Fruit fly (Drosophila melanogaster) whole organism, adult: ENCODE data around the gene CG4972.

Experiments used
- CG11617 ChIP-seq: fragments of 200-800 bp; sonication (Bioruptor generic); optimal IDR thresholded peaks from 2 replicates; lab custom pipeline; 2017; ENCODE audit warnings: mild to moderate bottlenecking, missing biosample characterization, missing genetic modification reagents, missing genetic modification characterization
- CG12768 ChIP-seq: fragments of 200-800 bp; sonication (Bioruptor generic); optimal IDR thresholded peaks from 2 replicates; lab custom pipeline; 2017; ENCODE audit warnings: missing biosample characterization, missing genetic modification characterization, mild to moderate bottlenecking, moderate library complexity, missing genetic modification reagents
- CG14711 ChIP-seq: fragments of 200-800 bp; sonication (Bioruptor generic); optimal IDR thresholded peaks from 2 replicates; lab custom pipeline; 2018; ENCODE audit warnings: missing biosample characterization, mild to moderate bottlenecking, missing genetic modification characterization, moderate library complexity
- CG1620 ChIP-seq: fragments of 200-800 bp; sonication (Bioruptor generic); optimal IDR thresholded peaks from 2 replicates; lab custom pipeline; 2016; ENCODE audit warnings: missing biosample characterization, missing genetic modification characterization
- CG33017 ChIP-seq: fragments of 200-800 bp; sonication (Bioruptor generic); optimal IDR thresholded peaks from 2 replicates; lab custom pipeline; 2018; ENCODE audit warnings: missing biosample characterization, mild to moderate bottlenecking, missing genetic modification characterization, moderate library complexity
- CG5204 ChIP-seq: fragments of 200-800 bp; sonication (Bioruptor generic); optimal IDR thresholded peaks from 2 replicates; lab custom pipeline; 2016; ENCODE audit warnings: missing biosample characterization, missing genetic modification characterization
- CG7045 ChIP-seq: fragments of 200-800 bp; sonication (Bioruptor generic); optimal IDR thresholded peaks from 2 replicates; lab custom pipeline; 2017; ENCODE audit warnings: missing biosample characterization, mild to moderate bottlenecking, missing genetic modification characterization
- CG7101 ChIP-seq: fragments of 200-800 bp; sonication (Bioruptor generic); optimal IDR thresholded peaks from 2 replicates; lab custom pipeline; 2018; ENCODE audit warnings: missing biosample characterization, mild to moderate bottlenecking, missing genetic modification characterization, moderate library complexity
- Clk ChIP-seq: fragments of 200-800 bp; sonication (Bioruptor generic); optimal IDR thresholded peaks from 2 replicates; lab custom pipeline; 2017; ENCODE audit warnings: missing biosample characterization, missing genetic modification characterization
- Crg-1 ChIP-seq: fragments of 200-800 bp; sonication (Bioruptor generic); optimal IDR thresholded peaks from 2 replicates; lab custom pipeline; 2016; ENCODE audit warnings: missing biosample characterization, missing genetic modification characterization
- Hr96 ChIP-seq: fragments of 200-800 bp; sonication (Bioruptor generic); optimal IDR thresholded peaks from 2 replicates; lab custom pipeline; 2016; ENCODE audit warnings: missing biosample characterization, missing genetic modification characterization
- Mnt ChIP-seq: fragments of 200-800 bp; sonication (Bioruptor generic); optimal IDR thresholded peaks from 2 replicates; lab custom pipeline; 2016; ENCODE audit warnings: missing biosample characterization, mild to moderate bottlenecking, missing genetic modification characterization
- bab1 ChIP-seq: fragments of 200-800 bp; sonication (Bioruptor generic); optimal IDR thresholded peaks from 3 replicates; lab custom pipeline; 2019; ENCODE audit warnings: missing biosample characterization, mild to moderate bottlenecking, missing genetic modification characterization, moderate library complexity
- cic ChIP-seq: fragments of 200-800 bp; sonication (Bioruptor generic); optimal IDR thresholded peaks from 2 replicates; lab custom pipeline; 2017; ENCODE audit warnings: missing biosample characterization, mild to moderate bottlenecking, missing genetic modification characterization, moderate library complexity
- cnc ChIP-seq, 2 experiments: fragments of >200 bp; optimal IDR thresholded peaks; 2 replicates each; lab custom pipeline; 2017
- kay ChIP-seq: fragments of 200-800 bp; sonication (Bioruptor generic); peaks from one replicate; lab custom pipeline; 2016; ENCODE audit warnings: missing biosample characterization, missing genetic modification characterization, borderline replicate concordance
- ovo ChIP-seq: fragments of 200-800 bp; sonication (Bioruptor generic); optimal IDR thresholded peaks from 2 replicates; lab custom pipeline; 2016; ENCODE audit warnings: missing biosample characterization, missing genetic modification characterization
- pad ChIP-seq: fragments of 200-800 bp; sonication (Bioruptor generic); optimal IDR thresholded peaks from 3 replicates; lab custom pipeline; 2017; ENCODE audit warnings: missing biosample characterization, missing genetic modification characterization, mild to moderate bottlenecking, moderate library complexity, missing genetic modification reagents
- tj ChIP-seq: fragments of 200-800 bp; sonication (Bioruptor generic); optimal IDR thresholded peaks from 3 replicates; lab custom pipeline; 2017; ENCODE audit warnings: missing biosample characterization, mild to moderate bottlenecking, missing genetic modification characterization, moderate library complexity
- toe ChIP-seq: fragments of 200-800 bp; sonication (Bioruptor generic); optimal IDR thresholded peaks from 2 replicates; lab custom pipeline; 2016; ENCODE audit warnings: missing biosample characterization, missing genetic modification characterization

The CG4972 gene

DNA sequence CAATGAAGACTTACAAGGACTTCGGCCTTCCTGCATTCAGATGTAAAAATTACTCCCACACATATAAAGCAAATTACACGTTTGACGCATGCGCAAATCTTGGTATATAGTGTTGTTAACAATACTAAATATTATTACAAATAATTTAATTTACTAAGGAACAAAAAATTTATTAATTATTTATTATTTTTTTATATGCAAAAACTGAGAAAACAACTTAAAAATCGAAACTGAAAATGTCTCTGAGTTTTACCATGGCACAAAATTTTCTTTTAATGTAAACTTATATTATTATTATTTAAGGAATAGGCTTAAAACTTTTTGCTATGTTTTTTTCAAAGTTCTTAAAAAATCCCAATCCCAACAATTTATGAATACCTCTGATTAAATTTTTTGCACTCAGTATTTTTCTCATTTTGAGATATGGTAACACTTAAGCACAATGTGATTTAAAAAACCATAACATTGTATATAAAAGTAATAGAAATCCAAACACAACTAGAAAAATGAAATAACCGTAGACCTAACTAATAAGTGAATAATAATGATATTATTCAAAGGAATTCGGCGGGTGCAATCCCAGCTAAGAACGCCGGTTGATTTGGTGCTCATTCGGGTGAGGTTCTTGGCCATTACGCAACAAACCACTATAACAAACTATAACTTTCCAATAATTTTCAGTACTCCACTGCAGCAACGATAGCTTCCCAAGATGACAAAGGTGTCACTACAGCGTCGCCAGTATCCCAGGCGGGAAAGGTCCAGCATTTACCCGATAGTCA, 16.7 kb downstream of the CG4972 start, which contains the start of the genes Schip1 and Cox10:
Gene Schip1, minus strand, starts transcription at position 51 of the 782 bp plus-strand sequence.
Gene Cox10, plus strand, starts transcription at position 406 of the 782 bp plus-strand sequence.
- no peak for TF ChIP-seq toe (GFP tag; lab: Kevin White, UChicago)
- no peak for TF ChIP-seq Crg-1
- TF ChIP-seq CG1620 (GFP tag; lab: Kevin White, UChicago): no peak
- TF ChIP-seq kay (GFP tag; lab: Kevin White, UChicago): peak; percentile 0
- TF ChIP-seq pad (GFP tag; lab: Kevin White, UChicago): no peak
- TF ChIP-seq CG5204 (GFP tag; lab: Kevin White, UChicago): no peak
- peak; percentile 26 for TF ChIP-seq CG14711
- no peak for TF ChIP-seq Clk (GFP tag; lab: Kevin White, UChicago)
- TF ChIP-seq CG7045: no peak
- TF ChIP-seq CG33017: peak; percentile 40
- peak; percentile 10 for TF ChIP-seq Mnt (GFP tag; lab: Kevin White, UChicago)
- TF ChIP-seq CG7101: peak; percentile 44
- TF ChIP-seq CG11617: no peak

DNA sequence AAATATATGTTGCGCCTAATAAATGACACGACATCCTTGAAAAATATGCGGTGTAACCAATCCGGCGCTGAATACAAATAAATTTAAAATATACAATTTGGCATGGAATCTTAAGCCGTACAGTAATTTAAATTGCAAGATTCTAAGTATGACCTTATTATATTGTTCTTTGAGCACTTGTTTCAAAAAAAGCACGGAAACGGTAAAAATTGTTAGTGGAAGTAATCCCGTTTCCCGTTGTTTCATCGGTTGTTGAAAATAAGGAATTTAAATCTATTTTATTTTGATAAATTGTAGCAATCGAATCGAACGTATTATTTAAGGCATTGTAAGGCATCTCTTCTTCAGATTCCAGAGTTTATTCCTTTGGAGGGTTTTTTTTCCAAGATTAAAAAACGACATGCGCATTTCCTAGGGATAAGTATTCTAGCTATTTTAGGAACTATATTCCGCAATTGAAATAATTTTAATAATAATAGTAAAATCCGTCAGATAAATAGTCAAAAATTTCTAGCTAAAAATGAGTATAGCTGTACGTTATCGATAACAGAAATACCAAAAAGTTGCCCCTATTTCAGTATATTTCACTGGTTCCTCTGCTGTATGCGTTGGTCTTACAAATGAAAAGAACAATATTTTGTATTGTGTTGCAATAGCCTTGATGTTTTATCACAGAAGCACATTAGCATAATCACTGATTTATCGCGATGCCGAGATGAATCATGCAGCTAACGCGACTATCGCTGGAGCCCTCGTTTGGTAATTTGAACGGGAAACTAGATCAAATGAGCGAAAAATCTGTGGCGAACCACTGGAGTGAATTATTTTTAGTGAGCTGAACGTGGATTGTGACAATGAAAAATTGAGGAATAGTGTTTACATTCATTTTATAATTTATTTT, 18.7 kb downstream of the CG4972 start, which contains the start of gene GATAd:
Gene GATAd, plus strand, starts transcription at position 644 of the 901 bp plus-strand sequence.
- TF ChIP-seq kay (GFP tag; lab: Kevin White, UChicago): peak; percentile 98
- TF ChIP-seq tj (GFP tag; lab: Kevin White, UChicago): no peak
- no peak for TF ChIP-seq CG7045
- TF ChIP-seq CG12768 (GFP tag; lab: Kevin White, UChicago): peak; percentile 15
- TF ChIP-seq pad (GFP tag; lab: Kevin White, UChicago): peak; percentile 38
- TF ChIP-seq bab1 (GFP tag; lab: Kevin White, UChicago): peak; percentile 41
- no peak for TF ChIP-seq Crg-1
- TF ChIP-seq Mnt (GFP tag; lab: Kevin White, UChicago): peak; percentile 23
- TF ChIP-seq CG7101: peak; percentile 8
- no peak for TF ChIP-seq CG1620 (GFP tag; lab: Kevin White, UChicago)
- no peak for TF ChIP-seq CG5204 (GFP tag; lab: Kevin White, UChicago)
- TF ChIP-seq CG33017: peak; percentile 30

DNA sequence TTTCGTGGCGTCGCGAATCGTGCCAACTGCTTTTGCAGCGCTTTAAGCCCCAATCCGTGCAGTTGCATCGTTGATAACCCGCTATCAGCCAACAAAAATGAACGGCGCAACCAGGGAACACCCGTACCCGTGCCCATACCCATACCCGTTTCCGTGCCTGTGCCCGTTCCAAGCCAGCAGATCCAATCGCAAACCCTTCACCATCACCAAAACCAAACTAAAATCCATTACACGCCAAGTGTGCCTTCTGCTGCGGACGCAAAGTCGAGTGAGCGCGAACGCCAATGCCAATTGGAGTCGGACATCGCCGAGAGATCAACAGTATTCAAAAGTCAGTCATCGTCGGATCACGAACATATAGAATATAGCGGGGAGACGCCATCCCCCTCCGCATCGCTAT, 19.6 kb downstream of the CG4972 start:
- TF ChIP-seq Mnt (GFP tag; lab: Kevin White, UChicago): no peak
- no peak for TF ChIP-seq CG11617
- no peak for TF ChIP-seq CG1620 (GFP tag; lab: Kevin White, UChicago)
- no peak for TF ChIP-seq CG33017
- no peak for TF ChIP-seq cnc (optimal IDR thresholded peaks at IDR 0.05; lab: Kevin White, UChicago)
- no peak for TF ChIP-seq CG5204 (GFP tag; lab: Kevin White, UChicago)
- no peak for TF ChIP-seq ovo (GFP tag; lab: Kevin White, UChicago)
- TF ChIP-seq Hr96 (GFP tag; lab: Kevin White, UChicago): no peak
- TF ChIP-seq Clk (GFP tag; lab: Kevin White, UChicago): no peak
- TF ChIP-seq toe (GFP tag; lab: Kevin White, UChicago): no peak
- no peak for TF ChIP-seq CG7101
- TF ChIP-seq cic: no peak
- no peak for TF ChIP-seq pad (GFP tag; lab: Kevin White, UChicago)

DNA sequence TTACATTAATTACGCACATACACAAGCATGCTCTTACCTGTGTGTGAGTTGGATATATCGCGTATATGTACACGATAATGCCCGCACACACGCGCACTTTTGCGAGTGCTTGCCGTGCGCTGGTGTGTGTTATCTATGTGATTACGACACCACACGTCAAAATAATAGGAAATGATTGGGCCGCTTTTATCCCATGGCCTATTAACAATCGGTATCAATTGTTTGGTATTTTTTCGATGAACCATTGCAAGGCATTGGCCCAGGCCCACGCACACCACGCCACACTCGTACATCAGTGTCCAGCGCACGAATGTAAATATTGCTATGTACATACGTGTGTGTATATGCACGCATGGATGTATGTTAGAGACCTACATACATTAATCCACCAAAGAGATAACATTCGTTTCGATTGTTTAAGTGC, 20.3 kb downstream of the CG4972 start:
- TF ChIP-seq CG11617: peak; percentile 68
- peak; percentile 45 for TF ChIP-seq ovo (GFP tag; lab: Kevin White, UChicago)
- peak; percentile 73 for TF ChIP-seq tj (GFP tag; lab: Kevin White, UChicago)
- no peak for TF ChIP-seq cnc (optimal IDR thresholded peaks at IDR 0.05; lab: Kevin White, UChicago)
- TF ChIP-seq toe (GFP tag; lab: Kevin White, UChicago): no peak
- TF ChIP-seq Mnt (GFP tag; lab: Kevin White, UChicago): peak; percentile 85
- TF ChIP-seq CG12768 (GFP tag; lab: Kevin White, UChicago): peak; percentile 85
- TF ChIP-seq CG33017: peak; percentile 56
- TF ChIP-seq CG14711: peak; percentile 43
- TF ChIP-seq CG7045: peak; percentile 62
- peak; percentile 55 for TF ChIP-seq CG7101
- peak; percentile 61 for TF ChIP-seq Crg-1
- TF ChIP-seq kay (GFP tag; lab: Kevin White, UChicago): peak; percentile 98
- peak; percentile 59 for TF ChIP-seq Clk (GFP tag; lab: Kevin White, UChicago)
- TF ChIP-seq pad (GFP tag; lab: Kevin White, UChicago): peak; percentile 44
- no peak for TF ChIP-seq CG5204 (GFP tag; lab: Kevin White, UChicago)
- TF ChIP-seq Hr96 (GFP tag; lab: Kevin White, UChicago): no peak
- TF ChIP-seq bab1 (GFP tag; lab: Kevin White, UChicago): peak; percentile 62
- TF ChIP-seq CG1620 (GFP tag; lab: Kevin White, UChicago): peak; percentile 28
- peak; percentile 87 for TF ChIP-seq cic

DNA sequence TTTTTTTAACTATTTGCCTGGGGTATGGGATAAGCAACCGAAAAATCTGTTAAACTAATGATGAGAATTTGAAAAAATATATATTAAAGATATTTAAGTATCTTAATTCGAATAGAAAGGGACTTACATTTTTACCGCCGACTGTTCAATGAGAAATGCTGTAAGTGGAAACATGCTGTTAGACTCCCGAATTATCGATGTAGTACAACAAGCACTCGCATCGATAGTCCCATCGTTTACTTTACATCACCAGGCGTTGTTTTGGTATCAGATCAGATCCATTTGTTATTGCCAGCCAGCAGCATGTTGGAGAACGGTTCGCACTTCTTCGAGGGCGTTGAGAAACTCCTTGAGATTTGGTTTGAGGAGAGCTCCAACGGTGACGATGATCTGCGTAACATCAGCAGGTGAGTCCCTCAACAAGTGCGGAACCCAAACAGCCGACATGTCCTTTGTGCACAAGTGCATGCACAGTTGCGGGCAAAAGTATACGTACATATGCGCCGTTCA, 24.7 kb downstream of the CG4972 start, which contains the start of gene SamDC:
Gene SamDC, plus strand, starts transcription at position 246 of the 510 bp plus-strand sequence.
- TF ChIP-seq CG1620 (GFP tag; lab: Kevin White, UChicago): peak; percentile 18
- peak; percentile 15 for TF ChIP-seq CG11617
- TF ChIP-seq CG12768 (GFP tag; lab: Kevin White, UChicago): no peak
- no peak for TF ChIP-seq ovo (GFP tag; lab: Kevin White, UChicago)
- TF ChIP-seq cic: peak; percentile 31
- TF ChIP-seq kay (GFP tag; lab: Kevin White, UChicago): no peak
- peak; percentile 44 for TF ChIP-seq Mnt (GFP tag; lab: Kevin White, UChicago)
- peak; percentile 63 for TF ChIP-seq bab1 (GFP tag; lab: Kevin White, UChicago)
- peak; percentile 12 for TF ChIP-seq pad (GFP tag; lab: Kevin White, UChicago)
- peak; percentile 35 for TF ChIP-seq CG7101
- TF ChIP-seq Clk (GFP tag; lab: Kevin White, UChicago): no peak
- no peak for TF ChIP-seq cnc (optimal IDR thresholded peaks at IDR 0.05; lab: Kevin White, UChicago)
